2 worm cellular contexts compared by ENCODE assay signal in the genomic region with DNA sequence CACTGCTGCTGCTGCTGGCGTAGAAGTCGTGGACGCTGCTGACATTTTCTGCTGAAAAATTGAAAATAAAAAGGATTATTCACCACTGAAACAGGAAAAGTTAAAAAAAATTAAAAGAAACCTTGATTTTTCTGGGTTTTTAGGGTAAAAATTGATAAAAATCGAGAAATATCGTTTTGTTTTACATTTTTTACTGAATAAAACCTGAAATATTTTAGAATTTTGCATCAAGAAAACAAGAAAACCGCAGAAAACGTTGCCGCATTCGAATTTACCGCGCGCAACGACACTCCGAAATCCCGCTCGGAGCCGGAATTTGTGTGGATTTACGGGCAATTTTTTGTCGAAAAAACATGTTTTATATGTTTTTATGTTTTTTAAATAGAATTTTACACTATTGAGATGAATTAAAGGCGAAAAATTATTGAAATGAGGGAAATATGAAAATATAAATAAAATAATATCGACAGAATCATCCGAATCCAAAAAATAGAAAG.
TF ChIP-seq lines count a peak whose summit lies in the region.

A gene (minus strand): TSS at position 51 of the 497 bp plus-strand sequence.

TF ChIP-seq in whole organism, L1 larva, 84 proteins besides CTCF, POLR2A, EP300 and RAD21 (continued from another document and continues in another):
- TF ChIP-seq unc-30 (tag; optimal IDR thresholded peaks at IDR 0.05; lab: Kevin White, UChicago) (no peak), isw-1 (GFP tag; IDR thresholded peaks at IDR 0.05; lab: Robert Waterston, UW) (peak; percentile 25), pqm-1 (tag; optimal IDR thresholded peaks at IDR 0.05; lab: Kevin White, UChicago) (no peak), swsn-7 (tag; optimal IDR thresholded peaks at IDR 0.05; lab: Kevin White, UChicago) (peak; percentile 71), snu-23 (GFP tag; optimal IDR thresholded peaks at IDR 0.05; lab: Kevin White, UChicago) (peak; percentile 76), lir-3 (tag; optimal IDR thresholded peaks at IDR 0.05; lab: Kevin White, UChicago; ENCODE audit: poor library complexity) (no peak), nhr-237 (tag; optimal IDR thresholded peaks at IDR 0.05; lab: Kevin White, UChicago) (no peak), sup-37 (GFP tag; optimal IDR thresholded peaks at IDR 0.05; lab: Kevin White, UChicago) (no peak), ztf-4 (tag; optimal IDR thresholded peaks at IDR 0.05; lab: Kevin White, UChicago) (no peak), fkh-4 (tag; optimal IDR thresholded peaks at IDR 0.05; lab: Kevin White, UChicago; ENCODE audit: borderline replicate concordance) (no peak), ceh-63 (GFP tag; optimal IDR thresholded peaks at IDR 0.05; lab: Kevin White, UChicago) (no peak), fkh-8 (tag; optimal IDR thresholded peaks at IDR 0.05; lab: Kevin White, UChicago) (peak; percentile 69), elt-2 (tag; optimal IDR thresholded peaks at IDR 0.05; lab: Kevin White, UChicago) (no peak), snpc-4 (tag; optimal IDR thresholded peaks at IDR 0.05; lab: Kevin White, UChicago) (peak; percentile 58), unc-130 (tag; optimal IDR thresholded peaks at IDR 0.05; lab: Kevin White, UChicago) (peak; percentile 47), nhr-19 (GFP tag; conservative IDR thresholded peaks at IDR 0.05; lab: Robert Waterston, UW) (peak; percentile 60), fos-1 (tag; optimal IDR thresholded peaks at IDR 0.05; lab: Kevin White, UChicago) (no peak), nhr-28 (tag; optimal IDR thresholded peaks at IDR 0.05; lab: Kevin White, UChicago) (no peak), lin-35 (GFP tag; optimal IDR thresholded peaks at IDR 0.05; lab: Kevin White, UChicago) (peak; percentile 91 to 96), fkh-10 (GFP tag; optimal IDR thresholded peaks at IDR 0.05; lab: Kevin White, UChicago) (peak; percentile 12), ceh-90 (tag; optimal IDR thresholded peaks at IDR 0.05; lab: Kevin White, UChicago) (no peak), hpl-2 (GFP tag; optimal IDR thresholded peaks at IDR 0.05; lab: Kevin White, UChicago) (no peak), nhr-47 (tag; optimal IDR thresholded peaks at IDR 0.05; lab: Kevin White, UChicago) (peak; percentile 76), dpl-1 (GFP tag; optimal IDR thresholded peaks at IDR 0.05; lab: Kevin White, UChicago) (peak; percentile 92 to 96 (median 94)), aha-1 (tag; optimal IDR thresholded peaks at IDR 0.05; lab: Kevin White, UChicago) (no peak), skn-1 (tag; optimal IDR thresholded peaks at IDR 0.05; lab: Kevin White, UChicago) (peak; percentile 88), nhr-12 (tag; optimal IDR thresholded peaks at IDR 0.05; lab: Kevin White, UChicago) (no peak), alr-1 (tag; optimal IDR thresholded peaks at IDR 0.05; lab: Kevin White, UChicago; ENCODE audit: borderline replicate concordance) (no peak), hlh-4 (tag; optimal IDR thresholded peaks at IDR 0.05; lab: Kevin White, UChicago) (no peak), F16B12.6 (tag; optimal IDR thresholded peaks at IDR 0.05; lab: Kevin White, UChicago) (peak; percentile 43), vab-15 (tag; optimal IDR thresholded peaks at IDR 0.05; lab: Kevin White, UChicago) (no peak), hlh-17 (GFP tag; optimal IDR thresholded peaks at IDR 0.05; lab: Kevin White, UChicago; ENCODE audit: borderline replicate concordance) (no peak), C34B4.2 (tag; optimal IDR thresholded peaks at IDR 0.05; lab: Kevin White, UChicago) (no peak), mab-9 (GFP tag; IDR thresholded peaks at IDR 0.05; lab: Robert Waterston, UW) (no peak), aly-2 (tag; optimal IDR thresholded peaks at IDR 0.05; lab: Kevin White, UChicago) (peak; percentile 4), C16A3.4 (tag; optimal IDR thresholded peaks at IDR 0.05; lab: Kevin White, UChicago) (peak; percentile 67), lsy-2 (tag; optimal IDR thresholded peaks at IDR 0.05; lab: Kevin White, UChicago) (peak; percentile 66 to 83), nhr-77 (tag; optimal IDR thresholded peaks at IDR 0.05; lab: Kevin White, UChicago) (peak; percentile 22), ets-5 (GFP tag; IDR thresholded peaks at IDR 0.05; lab: Robert Waterston, UW) (no peak), unc-86 (tag; optimal IDR thresholded peaks at IDR 0.05; lab: Kevin White, UChicago) (peak; percentile 26), mdl-1 (tag; optimal IDR thresholded peaks at IDR 0.05; lab: Kevin White, UChicago) (peak in 1 of 2 experiments; percentile 60), mep-1 (tag; optimal IDR thresholded peaks at IDR 0.05; lab: Kevin White, UChicago) (peak; percentile 87), pag-3 (tag; optimal IDR thresholded peaks at IDR 0.05; lab: Kevin White, UChicago; ENCODE audit: borderline replicate concordance, insufficient read depth) (no peak), sptf-1 (tag; optimal IDR thresholded peaks at IDR 0.05; lab: Kevin White, UChicago) (no peak), C04F5.9 (tag; optimal IDR thresholded peaks at IDR 0.05; lab: Kevin White, UChicago) (no peak), egl-13 (tag; optimal IDR thresholded peaks at IDR 0.05; lab: Kevin White, UChicago) (peak; percentile 46), ceh-88 (GFP tag; IDR thresholded peaks at IDR 0.05; lab: Robert Waterston, UW) (no peak), ama-1 (optimal IDR thresholded peaks at IDR 0.05; lab: Kevin White, UChicago) (no peak), grh-1 (GFP tag; IDR thresholded peaks at IDR 0.05; lab: Robert Waterston, UW) (peak; percentile 12; the same call in 1 of the 2 replicates), xbp-1 (tag; optimal IDR thresholded peaks at IDR 0.05; lab: Kevin White, UChicago) (peak; percentile 67), nhr-76 (tag; optimal IDR thresholded peaks at IDR 0.05; lab: Kevin White, UChicago) (no peak), mef-2 (tag; optimal IDR thresholded peaks at IDR 0.05; lab: Kevin White, UChicago) (peak; percentile 13), tlp-1 (tag; optimal IDR thresholded peaks at IDR 0.05; lab: Kevin White, UChicago) (no peak), efl-1 (optimal IDR thresholded peaks at IDR 0.05; lab: Kevin White, UChicago) (peak; percentile 61 to 94), efl-1 (GFP tag; optimal IDR thresholded peaks at IDR 0.05 in 1 of 2; lab: Kevin White, UChicago) (peak; percentile 94 to 99), rnt-1 (tag; optimal IDR thresholded peaks at IDR 0.05; lab: Kevin White, UChicago) (peak; percentile 82), ces-1 (GFP tag; optimal IDR thresholded peaks at IDR 0.05; lab: Kevin White, UChicago) (no peak), nhr-20 (tag; optimal IDR thresholded peaks at IDR 0.05; lab: Kevin White, UChicago) (peak; percentile 69), lin-15B (tag; optimal IDR thresholded peaks at IDR 0.05; lab: Kevin White, UChicago) (peak; percentile 72), ceh-8 (GFP tag; optimal IDR thresholded peaks at IDR 0.05; lab: Kevin White, UChicago) (peak; percentile 16), unc-98 (GFP tag; IDR thresholded peaks at IDR 0.05; lab: Robert Waterston, UW) (no peak), nhr-90 (tag; optimal IDR thresholded peaks at IDR 0.05; lab: Kevin White, UChicago; ENCODE audit: poor library complexity) (peak; percentile 48), zag-1 (tag; optimal IDR thresholded peaks at IDR 0.05; lab: Kevin White, UChicago) (no peak)

TF ChIP-seq in whole organism, L3 larva, 47 proteins besides CTCF, POLR2A, EP300 and RAD21 (continued from another document):
- TF ChIP-seq lin-39 (tag; optimal IDR thresholded peaks at IDR 0.05; lab: Kevin White, UChicago): peak; percentile 15
- no peak for TF ChIP-seq zag-1 (tag; optimal IDR thresholded peaks at IDR 0.05; lab: Kevin White, UChicago)
- TF ChIP-seq R02D3.7 (tag; optimal IDR thresholded peaks at IDR 0.05; lab: Kevin White, UChicago): peak; percentile 96
- no peak for TF ChIP-seq ztf-4 (tag; optimal IDR thresholded peaks at IDR 0.05; lab: Kevin White, UChicago)
